Fruit fly (Drosophila melanogaster) whole organism, embryonic: ENCODE data around the gene CG12811.

ENCODE experiments used
- Aef1 ChIP-seq: fragments of 200-800 bp; sonication (Bioruptor generic); IDR thresholded peaks from 3 replicates; pipeline ENCODE4 v1.3.6; 2022; ENCODE audit warnings: missing biosample characterization, missing genetic modification characterization
- Antp ChIP-seq: fragments of 200-800 bp; sonication (Bioruptor generic); optimal IDR thresholded peaks from 3 replicates; lab custom pipeline; 2016; ENCODE audit warnings: missing biosample characterization, missing genetic modification characterization
- B-H1 ChIP-seq: fragments of 200-800 bp; sonication (Bioruptor generic); IDR thresholded peaks from 3 replicates; pipeline ENCODE4 v1.3.6; 2022; ENCODE audit warnings: missing biosample characterization, missing genetic modification characterization
- BEAF-32 ChIP-seq: fragments of 200-800 bp; sonication (Bioruptor generic); optimal IDR thresholded peaks from 3 replicates; lab custom pipeline; 2017; ENCODE audit warnings: missing biosample characterization, missing genetic modification characterization, mild to moderate bottlenecking, moderate library complexity, missing genetic modification reagents
- Blimp-1 ChIP-seq: fragments of 200-800 bp; sonication (Bioruptor generic); optimal IDR thresholded peaks from 3 replicates; lab custom pipeline; 2018; ENCODE audit warnings: missing biosample characterization, missing genetic modification characterization, mild to moderate bottlenecking, moderate library complexity, missing genetic modification reagents
- CG10321 ChIP-seq: fragments of 200-800 bp; sonication (Bioruptor generic); IDR thresholded peaks from 2 replicates; pipeline ENCODE4 v1.3.6; 2022; ENCODE audit warnings: missing biosample characterization, missing genetic modification characterization
- CG10366 ChIP-seq: fragments of 200-800 bp; sonication (Bioruptor generic); IDR thresholded peaks from 2 replicates; pipeline ENCODE4 v1.3.6; 2022; ENCODE audit warnings: missing biosample characterization, missing genetic modification characterization
- CG10462 ChIP-seq: fragments of 200-800 bp; sonication (Bioruptor generic); optimal IDR thresholded peaks from 2 replicates; lab custom pipeline; 2016; ENCODE audit warnings: missing biosample characterization, missing genetic modification characterization
- CG11504 ChIP-seq: fragments of 200-800 bp; sonication (Bioruptor generic); optimal IDR thresholded peaks from 3 replicates; lab custom pipeline; 2019; ENCODE audit warnings: missing biosample characterization, mild to moderate bottlenecking, missing genetic modification characterization, moderate library complexity
- CG13424 ChIP-seq: fragments of 200-800 bp; sonication (Bioruptor generic); optimal IDR thresholded peaks from 2 replicates; lab custom pipeline; 2019; ENCODE audit warnings: missing biosample characterization, mild to moderate bottlenecking, missing genetic modification characterization, moderate library complexity
- CG14441 ChIP-seq: fragments of 200-800 bp; sonication (Bioruptor generic); IDR thresholded peaks from 2 replicates; pipeline ENCODE4 v1.3.6; 2022; ENCODE audit warnings: missing biosample characterization, missing genetic modification characterization
- CG15269 ChIP-seq: fragments of 200-800 bp; sonication (Bioruptor generic); optimal IDR thresholded peaks from 2 replicates; lab custom pipeline; 2018; ENCODE audit warnings: missing biosample characterization, mild to moderate bottlenecking, missing genetic modification characterization, moderate library complexity
- CG15514 ChIP-seq: fragments of 200-800 bp; sonication (Bioruptor generic); optimal IDR thresholded peaks from 3 replicates; lab custom pipeline; 2017; ENCODE audit warnings: missing biosample characterization, missing genetic modification characterization, mild to moderate bottlenecking, moderate library complexity, missing genetic modification reagents
- CG18764 ChIP-seq: fragments of 200-800 bp; sonication (Bioruptor generic); optimal IDR thresholded peaks from 3 replicates; lab custom pipeline; 2016; ENCODE audit warnings: missing biosample characterization, missing genetic modification characterization
- CG2712 ChIP-seq: fragments of 200-800 bp; optimal IDR thresholded peaks from 3 replicates; lab custom pipeline; 2019; ENCODE audit warnings: missing biosample characterization, mild to moderate bottlenecking, missing genetic modification characterization, moderate library complexity
- CG33557 ChIP-seq: fragments of 200-800 bp; sonication (Bioruptor generic); optimal IDR thresholded peaks from 2 replicates; lab custom pipeline; 2019; ENCODE audit warnings: missing biosample characterization, mild to moderate bottlenecking, missing genetic modification characterization, moderate library complexity
- CG4820 ChIP-seq: fragments of 200-800 bp; sonication (Bioruptor generic); optimal IDR thresholded peaks from 3 replicates; lab custom pipeline; 2016; ENCODE audit warnings: missing biosample characterization, missing genetic modification characterization
- CG4854 ChIP-seq: fragments of 200-800 bp; sonication (Bioruptor generic); optimal IDR thresholded peaks from 2 replicates; lab custom pipeline; 2016; ENCODE audit warnings: missing biosample characterization, missing genetic modification characterization, inconsistent platforms
- CG8478 ChIP-seq: fragments of >200 bp; optimal IDR thresholded peaks from 2 replicates; lab custom pipeline; 2018
- CG8944 ChIP-seq: fragments of 200-800 bp; sonication (Bioruptor generic); optimal IDR thresholded peaks from 3 replicates; lab custom pipeline; 2016; ENCODE audit warnings: missing biosample characterization, missing genetic modification characterization
- CG9609 ChIP-seq: fragments of 200-800 bp; sonication (Bioruptor generic); optimal IDR thresholded peaks from 3 replicates; lab custom pipeline; 2016; ENCODE audit warnings: missing biosample characterization, missing genetic modification characterization
- Chrac-16 ChIP-seq: fragments of 200-800 bp; sonication (Bioruptor generic); optimal IDR thresholded peaks from 3 replicates; lab custom pipeline; 2016; ENCODE audit warnings: missing biosample characterization, missing genetic modification characterization
- Dfd ChIP-seq, 2 experiments: fragments of >200 bp; optimal IDR thresholded peaks; 2 replicates each; lab custom pipeline; 2017; ENCODE audit warnings: missing biosample characterization in 2 of 2, missing genetic modification characterization in 2 of 2
- Doc2 ChIP-seq: fragments of 200-800 bp; sonication (Bioruptor generic); IDR thresholded peaks from 2 replicates; pipeline ENCODE4 v1.3.6; 2022; ENCODE audit warnings: missing biosample characterization, missing genetic modification characterization
- Eip74EF ChIP-seq, 2 experiments: fragments of 200-800 bp in 1 of 2; fragments of >200 bp in 1 of 2; sonication (Bioruptor generic) in 1 of 2; optimal IDR thresholded peaks; 2 replicates each; lab custom pipeline; 2017 to 2019; ENCODE audit warnings: missing biosample characterization in 2 of 2, missing genetic modification characterization in 2 of 2, mild to moderate bottlenecking in 1 of 2, moderate library complexity in 1 of 2
- MESR4 ChIP-seq: fragments of 200-800 bp; sonication (Bioruptor generic); optimal IDR thresholded peaks from 2 replicates; lab custom pipeline; 2018; ENCODE audit warnings: missing biosample characterization, mild to moderate bottlenecking, missing genetic modification characterization, moderate library complexity
- NC2β ChIP-seq: fragments of 200-800 bp; sonication (Bioruptor generic); optimal IDR thresholded peaks from 2 replicates; lab custom pipeline; 2016; ENCODE audit warnings: missing biosample characterization, missing genetic modification characterization
- Nf-YC ChIP-seq: fragments of 200-800 bp; optimal IDR thresholded peaks from 3 replicates; lab custom pipeline; 2019; ENCODE audit warnings: missing biosample characterization, mild to moderate bottlenecking, missing genetic modification characterization, moderate library complexity
- Sry-δ ChIP-seq: fragments of 200-800 bp; sonication (Bioruptor generic); optimal IDR thresholded peaks from 2 replicates; lab custom pipeline; 2016; ENCODE audit warnings: missing biosample characterization, missing genetic modification characterization
- Ssrp ChIP-seq: fragments of 200-800 bp; sonication (Bioruptor generic); optimal IDR thresholded peaks from 2 replicates; lab custom pipeline; 2018; ENCODE audit warnings: missing biosample characterization, mild to moderate bottlenecking, missing genetic modification characterization, moderate library complexity
- Trl ChIP-seq, 3 experiments: fragments of >200 bp in 2 of 3; fragments of 200-800 bp in 1 of 3; sonication (Bioruptor generic) in 1 of 3; optimal IDR thresholded peaks; 2 replicates in 1 of 3; 3 replicates in 2 of 3; lab custom pipeline; 2016 to 2017; ENCODE audit warnings: missing biosample characterization in 1 of 3, missing genetic modification characterization in 1 of 3
- Xbp1 ChIP-seq: fragments of 200-800 bp; sonication (Bioruptor generic); optimal IDR thresholded peaks from 3 replicates; lab custom pipeline; 2016; ENCODE audit warnings: missing biosample characterization, mild to moderate bottlenecking, missing genetic modification characterization
- bab2 ChIP-seq: fragments of 200-800 bp; sonication (Bioruptor generic); optimal IDR thresholded peaks from 2 replicates; lab custom pipeline; 2016; ENCODE audit warnings: missing biosample characterization, missing genetic modification characterization
- chif ChIP-seq, 2 experiments: fragments of 200-800 bp; sonication (Bioruptor generic); optimal IDR thresholded peaks; 3 replicates each; lab custom pipeline; 2016; ENCODE audit warnings: missing biosample characterization in 2 of 2, missing genetic modification characterization in 2 of 2
- dimm ChIP-seq: fragments of 200-800 bp; sonication (Bioruptor generic); IDR thresholded peaks from 2 replicates; pipeline ENCODE4 v1.3.6; 2022; ENCODE audit warnings: missing biosample characterization, missing genetic modification characterization
- dpn ChIP-seq, 2 experiments: fragments of 200-800 bp; sonication (Bioruptor generic); optimal IDR thresholded peaks; 3 replicates each; lab custom pipeline; 2016; ENCODE audit warnings: missing biosample characterization in 2 of 2, missing genetic modification characterization in 2 of 2
- eve ChIP-seq, 2 experiments: fragments of >200 bp; optimal IDR thresholded peaks; 2 replicates each; lab custom pipeline; 2017; ENCODE audit warnings: missing biosample characterization in 2 of 2, missing genetic modification characterization in 2 of 2
- gce ChIP-seq: fragments of 200-800 bp; sonication (Bioruptor generic); IDR thresholded peaks from 3 replicates; pipeline ENCODE4 v1.3.6; 2022; ENCODE audit warnings: missing biosample characterization, missing genetic modification characterization
- gcm ChIP-seq: fragments of 200-800 bp; sonication (Bioruptor generic); optimal IDR thresholded peaks from 2 replicates; lab custom pipeline; 2019; ENCODE audit warnings: missing biosample characterization, mild to moderate bottlenecking, missing genetic modification characterization, moderate library complexity
- ken ChIP-seq: fragments of 200-800 bp; sonication (Bioruptor generic); IDR thresholded peaks from 3 replicates; pipeline ENCODE4 v1.3.6; 2022; ENCODE audit warnings: missing biosample characterization, missing genetic modification characterization
- mam ChIP-seq: fragments of 200-800 bp; sonication (Bioruptor generic); optimal IDR thresholded peaks from 3 replicates; lab custom pipeline; 2016; ENCODE audit warnings: missing biosample characterization, missing genetic modification characterization
- nom ChIP-seq: fragments of 200-800 bp; sonication (Bioruptor generic); optimal IDR thresholded peaks from 2 replicates; lab custom pipeline; 2017; ENCODE audit warnings: missing biosample characterization, missing genetic modification characterization, mild to moderate bottlenecking, moderate library complexity, missing genetic modification reagents
- prd ChIP-seq, 3 experiments: fragments of >200 bp in 2 of 3; fragments of 200-800 bp in 1 of 3; sonication (Bioruptor generic) in 1 of 3; optimal IDR thresholded peaks in 2 of 3; IDR thresholded peaks in 1 of 3; 2 replicates in 2 of 3; 3 replicates in 1 of 3; pipeline versions ENCODE4 v1.3.6 to Lab custom; 2017 to 2022; ENCODE audit warnings: missing biosample characterization in 1 of 3, missing genetic modification characterization in 1 of 3
- pum ChIP-seq: fragments of 200-800 bp; sonication (Bioruptor generic); optimal IDR thresholded peaks from 2 replicates; lab custom pipeline; 2016; ENCODE audit warnings: missing biosample characterization, missing genetic modification characterization
- sens ChIP-seq: fragments of 200-800 bp; sonication (Bioruptor generic); peaks from one replicate; lab custom pipeline; 2016; ENCODE audit warnings: missing biosample characterization, missing genetic modification characterization
- sob ChIP-seq: fragments of 200-800 bp; sonication (Bioruptor generic); IDR thresholded peaks from 2 replicates; pipeline ENCODE4 v1.3.6; 2022; ENCODE audit warnings: missing biosample characterization, missing genetic modification characterization
- tin ChIP-seq: fragments of 200-800 bp; sonication (Bioruptor generic); optimal IDR thresholded peaks from 3 replicates; lab custom pipeline; 2016; ENCODE audit warnings: missing biosample characterization, missing genetic modification characterization
- tx ChIP-seq: fragments of 200-800 bp; sonication (Bioruptor generic); optimal IDR thresholded peaks from 2 replicates; lab custom pipeline; 2016; ENCODE audit warnings: missing biosample characterization, missing genetic modification characterization

CG12811 gene

dm6 chr3R:10079267-10079987, 30.8 kb upstream of the CG12811 start (continued):
- TF ChIP-seq Eip74EF (GFP tag; optimal IDR thresholded peaks at IDR 0.05; lab: Kevin White, UChicago) (peak in 1 of 2 experiments; percentile 9), ken (GFP tag; lab: Robert Waterston, UW) (peak; percentile 52; the same call in 1 of the 3 replicates), CG13424 (tag; lab: Kevin White, UChicago) (peak; percentile 8), Aef1 (GFP tag; lab: Robert Waterston, UW) (peak; percentile 26; the same call in 1 of the 3 replicates), CG4820 (GFP tag; lab: Kevin White, UChicago) (peak; percentile 15), CG8944 (GFP tag; lab: Kevin White, UChicago) (peak; percentile 2), mam (GFP tag; lab: Kevin White, UChicago) (peak; percentile 41), MESR4 (GFP tag; lab: Kevin White, UChicago) (no peak), CG18764 (peak; percentile 9), sens (GFP tag; lab: Kevin White, UChicago) (peak; percentile 86), CG10462 (GFP tag; lab: Kevin White, UChicago) (no peak), tx (peak; percentile 8), CG4854 (no peak), Trl (optimal IDR thresholded peaks at IDR 0.05; lab: Kevin White, UChicago) (peak; percentile 55 to 64), Trl (GFP tag; optimal IDR thresholded peaks at IDR 0.05; lab: Kevin White, UChicago) (peak; percentile 28), dimm (GFP tag; lab: Robert Waterston, UW) (no peak), CG33557 (GFP tag; lab: Kevin White, UChicago) (no peak), CG10366 (GFP tag; lab: Robert Waterston, UW) (peak; percentile 32; the same call in 1 of the 2 replicates), dpn (GFP tag; optimal IDR thresholded peaks at IDR 0.05; lab: Kevin White, UChicago) (peak in 1 of 2 experiments; percentile 4), bab2 (GFP tag; lab: Kevin White, UChicago) (peak; percentile 11), CG15514 (peak; percentile 4), BEAF-32 (GFP tag; lab: Kevin White, UChicago) (no peak), gce (GFP tag; lab: Robert Waterston, UW) (0 out of 3 replicates have a peak, but pooled peaks have one; percentile 11), Xbp1 (peak; percentile 28), CG2712 (tag; lab: Kevin White, UChicago) (peak; percentile 45), CG8478 (peak; percentile 21), CG11504 (tag; lab: Kevin White, UChicago) (peak; percentile 64), NC2β (GFP tag; lab: Kevin White, UChicago) (peak; percentile 24), Chrac-16 (GFP tag; lab: Kevin White, UChicago) (peak; percentile 11), Antp (GFP tag; lab: Kevin White, UChicago) (peak; percentile 2), pum (GFP tag; lab: Kevin White, UChicago) (peak; percentile 10), Ssrp (tag; lab: Kevin White, UChicago) (peak; percentile 25), CG15269 (peak; percentile 7), CG14441 (GFP tag; lab: Robert Waterston, UW) (0 out of 2 replicates have a peak, but pooled peaks have one; percentile 8), prd (optimal IDR thresholded peaks at IDR 0.05; lab: Kevin White, UChicago) (no peak), prd (GFP tag; IDR thresholded peaks at IDR 0.05; lab: Robert Waterston, UW) (peak; percentile 64), tin (peak; percentile 28), eve (GFP tag; optimal IDR thresholded peaks at IDR 0.05; lab: Kevin White, UChicago) (peak in 1 of 2 experiments; percentile 43), Doc2 (no peak), Nf-YC (tag; lab: Kevin White, UChicago) (peak; percentile 31), chif (GFP tag; optimal IDR thresholded peaks at IDR 0.05; lab: Kevin White, UChicago) (peak; percentile 10 to 58), CG10321 (GFP tag; lab: Robert Waterston, UW) (peak; percentile 42; the same call in 1 of the 2 replicates), Blimp-1 (GFP tag; lab: Kevin White, UChicago) (peak; percentile 49), gcm (GFP tag; lab: Kevin White, UChicago) (no peak), nom (GFP tag; lab: Kevin White, UChicago) (peak; percentile 3), Dfd (GFP tag; optimal IDR thresholded peaks at IDR 0.05; lab: Kevin White, UChicago) (no peak), B-H1 (GFP tag; lab: Robert Waterston, UW) (0 out of 3 replicates have a peak, but pooled peaks have one; percentile 12), CG9609 (GFP tag; lab: Kevin White, UChicago) (peak; percentile 6), sob (0 out of 2 replicates have a peak, but pooled peaks have one; percentile 26), Sry-δ (peak; percentile 1)
